Fruit fly (Drosophila melanogaster) S2 (cell line): ENCODE data around the gene Rpp30.

Source experiments
- CG8478 ChIP-seq: fragments of >200 bp; optimal IDR thresholded peaks from 2 replicates; lab custom pipeline; 2018
- CTCF ChIP-seq, 2 experiments: fragments of >200 bp; optimal IDR thresholded peaks; 2 replicates each; lab custom pipeline; 2018

DNA sequence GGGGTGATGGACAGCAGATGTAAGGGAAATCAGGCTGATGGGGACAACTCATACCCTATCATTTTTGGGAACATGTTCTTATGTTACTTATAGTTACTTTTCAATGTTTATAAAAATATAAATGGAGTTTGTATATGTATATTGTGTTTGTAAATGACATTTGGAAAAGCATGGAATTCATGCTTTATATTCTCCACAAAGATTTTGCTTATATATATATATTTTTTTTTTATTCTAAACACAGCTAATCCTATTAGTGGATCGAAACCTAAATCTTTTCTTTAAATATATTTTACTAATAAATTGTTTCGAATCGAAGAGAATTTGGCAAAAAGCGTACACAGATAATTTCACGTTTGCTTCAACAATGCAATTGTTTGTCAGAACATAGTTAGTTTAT is 36.9 kb upstream of the Rpp30 start, which contains the start of gene Amnionless:
- no peak for TF ChIP-seq CTCF (optimal IDR thresholded peaks at IDR 0.05; lab: Kevin White, UChicago)
- no peak for TF ChIP-seq CG8478 (lab: Kevin White, UChicago)
